Worm (Caenorhabditis elegans) whole organism, mixed stage, embryonic: Measurements from ENCODE around the gene D1086.17.

Experiments
- ces-1 ChIP-seq: fragments of 150-350 bp; optimal IDR thresholded peaks from 2 replicates; lab custom pipeline; 2014; ENCODE audit warnings: missing biosample characterization, missing genetic modification reagents, missing genetic modification characterization
- nhr-12 ChIP-seq: fragments of 150-350 bp; optimal IDR thresholded peaks from 2 replicates; lab custom pipeline; 2014; ENCODE audit warnings: missing biosample characterization, missing genetic modification characterization
- snpc-4 ChIP-seq: fragments of 150-350 bp; optimal IDR thresholded peaks from 2 replicates; lab custom pipeline; 2014; ENCODE audit warnings: missing biosample characterization, missing genetic modification characterization
- sptf-1 ChIP-seq: sonication (generic microtip); optimal IDR thresholded peaks from 2 replicates; lab custom pipeline; 2017; ENCODE audit warnings: mild to moderate bottlenecking, missing genetic modification characterization, moderate library complexity, missing compliant biosample characterization
- unc-39 ChIP-seq: fragments of 150-350 bp; optimal IDR thresholded peaks from 2 replicates; lab custom pipeline; 2014; ENCODE audit warnings: missing biosample characterization, missing genetic modification characterization

DNA sequence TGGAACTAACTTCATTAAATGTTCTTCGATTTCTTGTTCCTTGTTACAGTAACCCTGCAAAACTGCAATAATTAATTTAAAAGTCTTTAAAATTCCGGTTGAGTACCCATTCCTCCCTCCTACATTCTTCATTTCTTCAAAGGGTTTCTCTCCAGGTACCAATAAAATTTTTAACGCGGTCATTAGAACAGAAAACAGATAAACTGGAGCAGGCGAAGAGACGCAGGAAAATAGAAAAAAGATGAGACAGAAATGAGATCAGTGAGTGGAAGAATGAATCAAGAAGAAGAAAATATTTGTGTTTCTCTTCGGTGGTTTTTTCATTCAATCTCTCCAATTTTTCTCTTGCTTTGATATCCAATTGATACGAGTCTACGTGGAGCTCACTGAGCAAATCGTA, 26.1 kb downstream of the D1086.17 start, which contains the start of gene D1086.8:
- TF ChIP-seq ces-1 (GFP tag; lab: Kevin White, UChicago) (no peak), unc-39 (tag; lab: Kevin White, UChicago) (no peak), snpc-4 (tag; lab: Kevin White, UChicago) (no peak), sptf-1 (tag; lab: Kevin White, UChicago) (no peak), nhr-12 (tag; lab: Kevin White, UChicago) (no peak)
